Worm (Caenorhabditis elegans) whole organism, L3 larva: Measurements from ENCODE around the gene sre-43.

Source experiments
- R02D3.7 ChIP-seq: fragments of 150-350 bp; optimal IDR thresholded peaks from 2 replicates; lab custom pipeline; 2014; ENCODE audit warnings: missing biosample characterization, missing genetic modification characterization
- ZK546.5 ChIP-seq: sonication (generic microtip); optimal IDR thresholded peaks from 2 replicates; lab custom pipeline; 2017; ENCODE audit warnings: missing biosample characterization, missing genetic modification characterization
- aly-2 ChIP-seq: fragments of 150-350 bp; optimal IDR thresholded peaks from 2 replicates; lab custom pipeline; 2014; ENCODE audit warnings: missing biosample characterization, missing genetic modification characterization
- ama-1 ChIP-seq: fragments of 150-350 bp; optimal IDR thresholded peaks from 2 replicates; lab custom pipeline; 2018
- ceh-16 ChIP-seq: sonication (generic microtip); optimal IDR thresholded peaks from 2 replicates; lab custom pipeline; 2017; ENCODE audit warnings: missing biosample characterization, missing genetic modification characterization
- ceh-28 ChIP-seq: fragments of 150-350 bp; optimal IDR thresholded peaks from 2 replicates; lab custom pipeline; 2014; ENCODE audit warnings: missing biosample characterization, missing genetic modification reagents, missing genetic modification characterization
- ceh-82 ChIP-seq: fragments of 150-350 bp; optimal IDR thresholded peaks from 2 replicates; lab custom pipeline; 2014; ENCODE audit warnings: missing biosample characterization, missing genetic modification characterization
- egl-27 ChIP-seq: sonication (generic microtip); optimal IDR thresholded peaks from 4 replicates; lab custom pipeline; 2017; ENCODE audit warnings: missing biosample characterization, missing genetic modification reagents, missing genetic modification characterization
- egl-5 ChIP-seq: fragments of 150-350 bp; optimal IDR thresholded peaks from 2 replicates; lab custom pipeline; 2017; ENCODE audit warnings: missing biosample characterization, missing genetic modification reagents, missing genetic modification characterization, inconsistent platforms
- elt-1 ChIP-seq: fragments of 150-350 bp; optimal IDR thresholded peaks from 2 replicates; lab custom pipeline; 2014; ENCODE audit warnings: missing biosample characterization, missing genetic modification characterization
- elt-2 ChIP-seq: sonication (generic microtip); optimal IDR thresholded peaks from 2 replicates; lab custom pipeline; 2016; ENCODE audit warnings: missing genetic modification reagents, mild to moderate bottlenecking, missing genetic modification characterization, missing compliant biosample characterization
- elt-3 ChIP-seq, 3 experiments: fragments of 150-350 bp in 1 of 3; sonication (generic microtip) in 2 of 3; optimal IDR thresholded peaks; 2 replicates in 2 of 3; 4 replicates in 1 of 3; lab custom pipeline; 2014 to 2017; ENCODE audit warnings: missing biosample characterization in 3 of 3, missing genetic modification characterization in 3 of 3
- eor-1 ChIP-seq, 2 experiments: fragments of 150-350 bp; optimal IDR thresholded peaks; 2 replicates each; lab custom pipeline; 2014 to 2018; ENCODE audit warnings: missing biosample characterization in 2 of 2, missing genetic modification characterization in 2 of 2
- fkh-10 ChIP-seq: sonication (generic microtip); optimal IDR thresholded peaks from 2 replicates; lab custom pipeline; 2017; ENCODE audit warnings: missing biosample characterization, missing genetic modification reagents, missing genetic modification characterization
- fkh-2 ChIP-seq: fragments of 150-350 bp; optimal IDR thresholded peaks from 2 replicates; lab custom pipeline; 2014; ENCODE audit warnings: missing biosample characterization, missing genetic modification reagents, missing genetic modification characterization
- fos-1 ChIP-seq: fragments of 150-350 bp; optimal IDR thresholded peaks from 2 replicates; lab custom pipeline; 2014; ENCODE audit warnings: missing biosample characterization, missing genetic modification characterization
- jun-1 ChIP-seq: fragments of 150-350 bp; optimal IDR thresholded peaks from 2 replicates; lab custom pipeline; 2014; ENCODE audit warnings: missing biosample characterization, missing genetic modification reagents, missing genetic modification characterization
- lin-15B ChIP-seq: fragments of 150-350 bp; optimal IDR thresholded peaks from 2 replicates; lab custom pipeline; 2014; ENCODE audit warnings: missing biosample characterization, missing genetic modification characterization
- lin-39 ChIP-seq: fragments of 150-350 bp; optimal IDR thresholded peaks from 2 replicates; lab custom pipeline; 2018; ENCODE audit warnings: missing biosample characterization, missing genetic modification reagents, missing genetic modification characterization
- lsy-12 ChIP-seq: sonication (generic microtip); optimal IDR thresholded peaks from 2 replicates; lab custom pipeline; 2016; ENCODE audit warnings: mild to moderate bottlenecking, missing genetic modification characterization, missing compliant biosample characterization
- nfya-1 ChIP-seq: sonication (generic microtip); optimal IDR thresholded peaks from 2 replicates; lab custom pipeline; 2017; ENCODE audit warnings: missing genetic modification characterization, mild to moderate bottlenecking, missing compliant biosample characterization, antibody characterized with exemption, moderate library complexity; ENCODE audit not compliant: insufficient read depth
- nhr-11 ChIP-seq: fragments of 150-350 bp; optimal IDR thresholded peaks from 2 replicates; lab custom pipeline; 2014; ENCODE audit warnings: missing biosample characterization, missing genetic modification characterization
- nhr-12 ChIP-seq: fragments of 150-350 bp; optimal IDR thresholded peaks from 2 replicates; lab custom pipeline; 2014; ENCODE audit warnings: missing biosample characterization, missing genetic modification characterization
- nhr-25 ChIP-seq: sonication (generic microtip); optimal IDR thresholded peaks from 2 replicates; lab custom pipeline; 2017; ENCODE audit warnings: missing biosample characterization, missing genetic modification characterization
- nhr-28 ChIP-seq: fragments of 150-350 bp; optimal IDR thresholded peaks from 2 replicates; lab custom pipeline; 2014; ENCODE audit warnings: missing biosample characterization, missing genetic modification characterization
- nhr-67 ChIP-seq: fragments of 150-350 bp; optimal IDR thresholded peaks from 2 replicates; lab custom pipeline; 2014; ENCODE audit warnings: missing biosample characterization, missing genetic modification characterization
- nhr-76 ChIP-seq: fragments of 150-350 bp; sonication (generic microtip); optimal IDR thresholded peaks from 5 replicates; lab custom pipeline; 2014; ENCODE audit warnings: missing biosample characterization, missing genetic modification characterization
- pha-4 ChIP-seq: fragments of 150-350 bp; optimal IDR thresholded peaks from 2 replicates; lab custom pipeline; 2014; ENCODE audit warnings: missing biosample characterization, missing genetic modification reagents, missing genetic modification characterization
- pqm-1 ChIP-seq: fragments of 150-350 bp; optimal IDR thresholded peaks from 2 replicates; lab custom pipeline; 2017; ENCODE audit warnings: missing biosample characterization, missing genetic modification characterization, inconsistent platforms
- sea-2 ChIP-seq: fragments of 150-350 bp; sonication (generic microtip); optimal IDR thresholded peaks from 4 replicates; lab custom pipeline; 2014; ENCODE audit warnings: missing biosample characterization, missing genetic modification reagents, missing genetic modification characterization
- snpc-4 ChIP-seq: fragments of 150-350 bp; optimal IDR thresholded peaks from 2 replicates; lab custom pipeline; 2014; ENCODE audit warnings: missing biosample characterization, missing genetic modification characterization
- unc-39 ChIP-seq: sonication (generic microtip); optimal IDR thresholded peaks from 4 replicates; lab custom pipeline; 2017; ENCODE audit warnings: missing biosample characterization, missing genetic modification characterization
- ztf-11 ChIP-seq: fragments of 150-350 bp; optimal IDR thresholded peaks from 2 replicates; lab custom pipeline; 2014; ENCODE audit warnings: missing biosample characterization, missing genetic modification characterization
- ztf-4 ChIP-seq: fragments of 150-350 bp; optimal IDR thresholded peaks from 2 replicates; lab custom pipeline; 2014; ENCODE audit warnings: missing biosample characterization, missing genetic modification characterization

sre-43 gene

ce11 chrII:13958359-13958758 is 10.5 kb downstream of the sre-43 start:
- TF ChIP-seq ceh-28 (tag; lab: Kevin White, UChicago) (peak; percentile 5), fos-1 (tag; lab: Kevin White, UChicago) (no peak), egl-27 (no peak), aly-2 (tag; lab: Kevin White, UChicago) (no peak), pqm-1 (peak; percentile 1), ztf-4 (no peak), elt-2 (tag; lab: Kevin White, UChicago) (peak; percentile 62), egl-5 (tag; lab: Kevin White, UChicago) (no peak), nhr-76 (tag; lab: Kevin White, UChicago) (no peak), nhr-28 (tag; lab: Kevin White, UChicago) (no peak)

DNA sequence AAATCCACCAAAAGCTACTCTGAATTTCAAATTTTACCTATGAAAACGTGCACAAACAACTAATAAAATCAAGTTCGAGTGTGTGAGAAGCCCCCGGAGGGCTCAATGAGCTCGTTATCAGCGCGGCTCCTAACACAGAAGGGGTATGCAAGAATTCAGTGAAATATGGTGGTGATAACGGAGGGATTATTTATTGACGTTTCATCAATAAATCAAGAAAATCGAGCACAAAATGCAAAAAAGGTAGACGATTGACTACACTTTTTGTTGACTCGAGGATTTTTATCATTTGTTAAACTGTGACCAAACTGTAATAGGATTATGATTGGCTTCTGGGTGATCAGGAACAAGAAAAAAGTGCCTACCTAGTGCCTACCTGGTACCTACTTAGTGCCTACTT is 11.4 kb downstream of the sre-43 start, which contains the start of gene zip-3:
zip-3 (minus strand) TSS at position 21 of the 400 bp plus-strand sequence.
- TF ChIP-seq elt-2 (tag; lab: Kevin White, UChicago) (peak; percentile 88), ceh-16 (tag; lab: Kevin White, UChicago) (no peak), pqm-1 (peak; percentile 55)

DNA sequence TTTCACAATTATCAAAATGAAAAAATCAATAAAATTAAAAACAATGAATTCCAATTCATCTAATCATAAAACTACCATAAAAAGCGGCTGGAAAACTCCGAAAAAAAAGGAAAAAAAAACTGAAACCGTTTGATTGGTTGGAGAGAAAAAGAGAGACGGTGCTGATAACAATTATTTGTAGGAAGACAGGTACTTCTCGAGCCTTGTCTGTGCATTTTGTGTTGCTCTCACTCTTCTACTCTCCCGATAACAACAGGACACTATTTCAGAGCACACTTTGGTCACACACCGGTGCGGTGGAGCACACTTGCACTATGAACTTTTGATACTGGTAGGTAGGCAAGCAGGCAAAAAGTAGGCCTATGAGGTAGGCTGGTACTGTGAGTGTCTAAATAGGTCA is 12.3 kb downstream of the sre-43 start:
- TF ChIP-seq fkh-10 (GFP tag; lab: Kevin White, UChicago) (no peak), pha-4 (tag; lab: Kevin White, UChicago) (peak; percentile 33), egl-27 (no peak), elt-2 (tag; lab: Kevin White, UChicago) (peak; percentile 96), nhr-12 (tag; lab: Kevin White, UChicago) (no peak), pqm-1 (peak; percentile 92), ztf-11 (tag; lab: Kevin White, UChicago) (no peak), nfya-1 (peak; percentile 59), ceh-82 (tag; lab: Kevin White, UChicago) (no peak), lsy-12 (tag; lab: Kevin White, UChicago) (no peak), jun-1 (tag; lab: Kevin White, UChicago) (peak; percentile 13)

ce11 chrII:13954979-13955378 is 13.9 kb downstream of the sre-43 start:
- TF ChIP-seq elt-2 (tag; lab: Kevin White, UChicago) = peak; percentile 38
- no peak for TF ChIP-seq sea-2 (GFP tag; lab: Kevin White, UChicago)
- peak; percentile 45 for TF ChIP-seq elt-1 (tag; lab: Kevin White, UChicago)
- TF ChIP-seq nhr-25 (tag; lab: Kevin White, UChicago) = peak; percentile 2

DNA sequence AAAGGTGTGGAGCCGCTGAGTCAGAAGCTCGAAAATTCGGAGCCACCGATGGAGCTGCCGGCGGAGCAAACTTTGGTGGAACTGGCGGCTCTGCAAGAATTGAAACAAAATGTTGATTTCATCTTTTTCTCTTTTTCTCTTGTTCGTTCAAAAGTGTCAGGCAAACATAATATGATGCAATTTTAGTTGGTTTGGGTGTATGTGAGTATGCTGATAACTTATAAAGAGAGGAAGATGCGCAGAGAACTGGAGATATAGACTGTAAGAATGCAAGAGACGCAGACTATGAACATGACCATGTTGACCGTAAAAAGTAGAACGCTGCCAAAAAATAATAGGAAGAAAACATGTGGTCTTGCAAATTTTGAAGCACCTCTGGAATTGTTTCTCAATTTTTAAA is 14.8 kb downstream of the sre-43 start:
- TF ChIP-seq elt-2 (tag; lab: Kevin White, UChicago) (peak; percentile 91), nhr-28 (tag; lab: Kevin White, UChicago) (no peak), snpc-4 (peak; percentile 62), jun-1 (tag; lab: Kevin White, UChicago) (peak; percentile 12), eor-1 (tag; optimal IDR thresholded peaks at IDR 0.05; lab: Kevin White, UChicago) (no peak), pqm-1 (peak; percentile 78), pha-4 (tag; lab: Kevin White, UChicago) (peak; percentile 75), egl-5 (tag; lab: Kevin White, UChicago) (no peak), R02D3.7 (no peak), lin-39 (tag; lab: Kevin White, UChicago) (no peak)
- TF ChIP-seq, all 47 proteins: peak for 5

DNA sequence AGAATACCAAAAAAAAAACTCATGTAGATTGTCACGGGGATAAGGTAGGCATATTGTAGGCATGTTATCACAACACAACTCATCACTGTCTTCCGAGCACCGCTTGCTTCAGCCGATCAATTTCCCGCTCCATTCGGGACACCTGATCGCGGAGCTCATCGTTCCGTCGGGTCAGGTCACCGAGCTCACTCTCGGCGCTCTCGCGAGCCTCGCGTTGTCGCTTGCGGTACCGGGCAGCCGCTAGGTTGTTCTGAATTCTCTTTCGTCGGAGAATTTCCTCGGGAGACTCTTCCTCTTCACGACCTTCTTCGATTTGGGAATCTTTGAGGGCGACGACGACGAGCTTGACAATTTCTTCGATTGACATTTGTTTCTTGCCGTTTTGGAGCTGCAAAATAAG is 16.9 kb downstream of the sre-43 start:
- TF ChIP-seq fkh-10 (GFP tag; lab: Kevin White, UChicago) = no peak
- TF ChIP-seq ama-1 (lab: Kevin White, UChicago) = no peak
- no peak for TF ChIP-seq lin-15B (tag; lab: Kevin White, UChicago)
- TF ChIP-seq ZK546.5 (tag; lab: Kevin White, UChicago) = no peak
- TF ChIP-seq unc-39 (tag; lab: Kevin White, UChicago) = no peak
- no peak for TF ChIP-seq fkh-2 (tag; lab: Kevin White, UChicago)
- no peak for TF ChIP-seq R02D3.7
- TF ChIP-seq nhr-11 (tag; lab: Kevin White, UChicago) = no peak
- no peak for TF ChIP-seq elt-3 (tag; optimal IDR thresholded peaks at IDR 0.05; lab: Kevin White, UChicago)
- no peak for TF ChIP-seq nhr-67 (tag; lab: Kevin White, UChicago)
- TF ChIP-seq egl-5 (tag; lab: Kevin White, UChicago) = no peak
- TF ChIP-seq elt-1 (tag; lab: Kevin White, UChicago) = no peak
